Fruit fly (Drosophila melanogaster) whole organism, pupa: ENCODE measurements around the gene CG42300.

Source experiments
- CG10348 ChIP-seq: fragments of 200-800 bp; sonication (Bioruptor generic); IDR thresholded peaks from 2 replicates; pipeline ENCODE4 v1.3.6; 2022; ENCODE audit warnings: missing biosample characterization, missing genetic modification characterization
- CG12605 ChIP-seq: fragments of 200-800 bp; sonication (Bioruptor generic); IDR thresholded peaks from 2 replicates; pipeline ENCODE4 v1.3.6; 2022; ENCODE audit warnings: missing biosample characterization, missing genetic modification characterization
- CG13204 ChIP-seq: fragments of 200-800 bp; sonication (Bioruptor generic); optimal IDR thresholded peaks from 2 replicates; lab custom pipeline; 2018; ENCODE audit warnings: missing biosample characterization, mild to moderate bottlenecking, missing genetic modification characterization, moderate library complexity
- CG14655 ChIP-seq: fragments of 200-800 bp; sonication (Bioruptor generic); optimal IDR thresholded peaks from 3 replicates; lab custom pipeline; 2017; ENCODE audit warnings: mild to moderate bottlenecking, missing biosample characterization, missing genetic modification reagents, missing genetic modification characterization
- CG15710 ChIP-seq: fragments of 200-800 bp; sonication (Bioruptor generic); optimal IDR thresholded peaks from 2 replicates; lab custom pipeline; 2018; ENCODE audit warnings: missing biosample characterization, mild to moderate bottlenecking, missing genetic modification characterization, moderate library complexity
- CG17806 ChIP-seq: fragments of 200-800 bp; sonication (Bioruptor generic); optimal IDR thresholded peaks from 2 replicates; lab custom pipeline; 2018; ENCODE audit warnings: missing biosample characterization, mild to moderate bottlenecking, missing genetic modification characterization, moderate library complexity
- CG32121 ChIP-seq: fragments of 200-800 bp; sonication (Bioruptor generic); IDR thresholded peaks from 2 replicates; pipeline ENCODE4 v1.3.6; 2022; ENCODE audit warnings: missing biosample characterization, missing genetic modification characterization
- CG34367 ChIP-seq: fragments of 200-800 bp; sonication (Bioruptor generic); optimal IDR thresholded peaks from 2 replicates; lab custom pipeline; 2018; ENCODE audit warnings: missing biosample characterization, mild to moderate bottlenecking, missing genetic modification characterization
- CG4496 ChIP-seq: fragments of 200-800 bp; sonication (Bioruptor generic); IDR thresholded peaks from 3 replicates; pipeline ENCODE4 v1.3.6; 2022; ENCODE audit warnings: missing biosample characterization, missing genetic modification characterization
- CG8159 ChIP-seq: fragments of 200-800 bp; sonication (Bioruptor generic); optimal IDR thresholded peaks from 3 replicates; lab custom pipeline; 2018; ENCODE audit warnings: missing biosample characterization, mild to moderate bottlenecking, missing genetic modification characterization, moderate library complexity
- CG8301 ChIP-seq: fragments of 200-800 bp; sonication (Bioruptor generic); optimal IDR thresholded peaks from 2 replicates; lab custom pipeline; 2018; ENCODE audit warnings: missing biosample characterization, mild to moderate bottlenecking, missing genetic modification characterization
- CG9948 ChIP-seq: fragments of 200-800 bp; sonication (Bioruptor generic); optimal IDR thresholded peaks from 2 replicates; lab custom pipeline; 2018; ENCODE audit warnings: missing biosample characterization, mild to moderate bottlenecking, missing genetic modification characterization, moderate library complexity
- D1 ChIP-seq: fragments of 200-800 bp; sonication (Bioruptor generic); optimal IDR thresholded peaks from 2 replicates; lab custom pipeline; 2018; ENCODE audit warnings: missing biosample characterization, mild to moderate bottlenecking, missing genetic modification characterization, moderate library complexity
- EcR ChIP-seq: fragments of 200-800 bp; sonication (Bioruptor generic); optimal IDR thresholded peaks from 3 replicates; lab custom pipeline; 2019; ENCODE audit warnings: missing biosample characterization, missing genetic modification characterization, mild to moderate bottlenecking, moderate library complexity, missing genetic modification reagents
- Ets98B ChIP-seq: fragments of 200-800 bp; sonication (Bioruptor generic); IDR thresholded peaks from 2 replicates; pipeline ENCODE4 v1.3.6; 2022; ENCODE audit warnings: missing biosample characterization, missing genetic modification characterization
- Pif1A ChIP-seq: fragments of 200-800 bp; sonication (Bioruptor generic); optimal IDR thresholded peaks from 3 replicates; lab custom pipeline; 2016; ENCODE audit warnings: missing biosample characterization, missing genetic modification characterization
- Pif1B ChIP-seq: fragments of 200-800 bp; sonication (Bioruptor generic); optimal IDR thresholded peaks from 3 replicates; lab custom pipeline; 2016; ENCODE audit warnings: missing biosample characterization, missing genetic modification characterization
- Snoo ChIP-seq: fragments of 200-800 bp; sonication (Bioruptor generic); optimal IDR thresholded peaks from 3 replicates; lab custom pipeline; 2017; ENCODE audit warnings: missing biosample characterization, mild to moderate bottlenecking, missing genetic modification characterization, inconsistent platforms
- fd96Ca ChIP-seq: fragments of 200-800 bp; sonication (Bioruptor generic); IDR thresholded peaks from 3 replicates; pipeline ENCODE4 v1.3.6; 2022; ENCODE audit warnings: missing biosample characterization, missing genetic modification characterization
- gl ChIP-seq: fragments of 200-800 bp; sonication (Bioruptor generic); optimal IDR thresholded peaks from 2 replicates; lab custom pipeline; 2018; ENCODE audit warnings: missing biosample characterization, mild to moderate bottlenecking, missing genetic modification characterization
- rn ChIP-seq: fragments of 200-800 bp; sonication (Bioruptor generic); IDR thresholded peaks from 2 replicates; pipeline ENCODE4 v1.3.6; 2022; ENCODE audit warnings: missing biosample characterization, missing genetic modification characterization

Gene CG42300

dm6 chrX:15592822-15593476 lies 37.1 kb upstream of the CG42300 start:
- TF ChIP-seq EcR (GFP tag; lab: Kevin White, UChicago) = peak; percentile 33
- no peak for TF ChIP-seq CG9948 (tag; lab: Kevin White, UChicago)
- TF ChIP-seq Ets98B = no peak
- TF ChIP-seq CG17806 (tag; lab: Kevin White, UChicago) = no peak
- TF ChIP-seq CG8301 (tag; lab: Kevin White, UChicago) = no peak
- no peak for TF ChIP-seq CG13204 (GFP tag; lab: Kevin White, UChicago)
- no peak for TF ChIP-seq CG14655 (GFP tag; lab: Kevin White, UChicago)
- TF ChIP-seq CG10348 (GFP tag; lab: Robert Waterston, UW) = no peak

- TF ChIP-seq CG17806 (tag; lab: Kevin White, UChicago) = no peak
- TF ChIP-seq CG4496 (GFP tag; lab: Robert Waterston, UW) = 0 out of 3 replicates have a peak, but pooled peaks have one; percentile 42
- peak; percentile 66 for TF ChIP-seq EcR (GFP tag; lab: Kevin White, UChicago)
These were observed 36.1 kb upstream of the CG42300 start for dm6 chrX:15591721-15592491.

- TF ChIP-seq gl (no peak), Pif1B (GFP tag; lab: Kevin White, UChicago) (no peak), fd96Ca (GFP tag; lab: Robert Waterston, UW) (no peak), CG8301 (tag; lab: Kevin White, UChicago) (no peak), CG12605 (no peak), CG15710 (tag; lab: Kevin White, UChicago) (no peak), D1 (tag; lab: Kevin White, UChicago) (no peak), CG34367 (no peak), CG17806 (tag; lab: Kevin White, UChicago) (no peak), Ets98B (no peak), Pif1A (GFP tag; lab: Kevin White, UChicago) (no peak), EcR (GFP tag; lab: Kevin White, UChicago) (no peak), Snoo (tag; lab: Kevin White, UChicago) (no peak), CG9948 (tag; lab: Kevin White, UChicago) (no peak), CG4496 (GFP tag; lab: Robert Waterston, UW) (no peak), rn (GFP tag; lab: Robert Waterston, UW) (no peak), CG10348 (GFP tag; lab: Robert Waterston, UW) (no peak), CG32121 (GFP tag; lab: Robert Waterston, UW) (no peak)
These were observed 31.6 kb upstream of the CG42300 start, which contains the start of gene Alp11 for dm6 chrX:15587433-15587832. TSS of gene Alp11 (plus strand) at chrX:15587733.

- TF ChIP-seq CG10348 (GFP tag; lab: Robert Waterston, UW) (no peak), Pif1A (GFP tag; lab: Kevin White, UChicago) (no peak), gl (no peak), CG14655 (GFP tag; lab: Kevin White, UChicago) (no peak), Snoo (tag; lab: Kevin White, UChicago) (no peak), Pif1B (GFP tag; lab: Kevin White, UChicago) (no peak), CG4496 (GFP tag; lab: Robert Waterston, UW) (no peak), CG8159 (no peak), CG9948 (tag; lab: Kevin White, UChicago) (no peak), EcR (GFP tag; lab: Kevin White, UChicago) (no peak), CG13204 (GFP tag; lab: Kevin White, UChicago) (no peak), CG15710 (tag; lab: Kevin White, UChicago) (no peak), CG17806 (tag; lab: Kevin White, UChicago) (no peak), CG12605 (no peak)
- TF ChIP-seq, all 21 proteins: peak for 0
These were observed 28.1 kb upstream of the CG42300 start for dm6 chrX:15583842-15584441.

- TF ChIP-seq gl (no peak), CG8159 (no peak), CG14655 (GFP tag; lab: Kevin White, UChicago) (no peak), Snoo (tag; lab: Kevin White, UChicago) (no peak), Ets98B (no peak), fd96Ca (GFP tag; lab: Robert Waterston, UW) (no peak), CG15710 (tag; lab: Kevin White, UChicago) (peak; percentile 27), rn (GFP tag; lab: Robert Waterston, UW) (no peak), CG8301 (tag; lab: Kevin White, UChicago) (no peak), CG9948 (tag; lab: Kevin White, UChicago) (peak; percentile 7), CG32121 (GFP tag; lab: Robert Waterston, UW) (no peak), CG34367 (no peak)
These were observed 27.0 kb upstream of the CG42300 start, which contains the start of the genes CG9215 and CG8097 for dm6 chrX:15582853-15583252. TSS of gene CG9215 (minus strand) at chrX:15582874. TSS of gene CG8097 (plus strand) at chrX:15583159.
